Worm (Caenorhabditis elegans) whole organism, young adult: ENCODE measurements around the gene H01G02.1.

Experiments used
- F37B4.10 ChIP-seq: fragments of 200-800 bp; sonication (Bioruptor generic); IDR thresholded peaks from 2 replicates; pipeline ENCODE4 v1.3.6; 2022; ENCODE audit warnings: missing genetic modification characterization, missing compliant biosample characterization
- F49E8.2 ChIP-seq: sonication (generic microtip); optimal IDR thresholded peaks from 3 replicates; lab custom pipeline; 2017; ENCODE audit warnings: missing genetic modification characterization, mild to moderate bottlenecking, missing compliant biosample characterization, antibody characterized with exemption, moderate library complexity; ENCODE audit not compliant: insufficient read depth
- F52B5.7 ChIP-seq: sonication (generic microtip); optimal IDR thresholded peaks from 2 replicates; lab custom pipeline; 2016; ENCODE audit warnings: mild to moderate bottlenecking, missing genetic modification characterization, missing compliant biosample characterization
- F57A8.1 ChIP-seq: fragments of 200-800 bp; sonication (Bioruptor generic); optimal IDR thresholded peaks from 2 replicates; lab custom pipeline; 2018; ENCODE audit warnings: mild to moderate bottlenecking, missing genetic modification characterization, moderate library complexity, missing compliant biosample characterization
- T26A5.8 ChIP-seq: sonication (generic microtip); optimal IDR thresholded peaks from 2 replicates; lab custom pipeline; 2016; ENCODE audit warnings: missing genetic modification characterization, missing compliant biosample characterization
- Y67H2A.10 ChIP-seq: fragments of 200-800 bp; sonication (Bioruptor generic); conservative IDR thresholded peaks from 2 replicates; pipeline ENCODE4 v1.3.6; 2022; ENCODE audit warnings: missing genetic modification reagents, missing genetic modification characterization, missing compliant biosample characterization
- Y79H2A.3 ChIP-seq: fragments of 200-800 bp; sonication (Bioruptor generic); conservative IDR thresholded peaks from 2 replicates; pipeline ENCODE4 v1.3.6; 2022; ENCODE audit warnings: missing genetic modification reagents, missing genetic modification characterization, missing compliant biosample characterization
- Y95B8A.8 ChIP-seq: fragments of 200-800 bp; sonication (Bioruptor generic); IDR thresholded peaks from 2 replicates; pipeline ENCODE4 v1.3.6; 2022; ENCODE audit warnings: missing genetic modification reagents, missing genetic modification characterization, missing compliant biosample characterization
- aptf-2 ChIP-seq: fragments of 200-800 bp; sonication (Bioruptor generic); conservative IDR thresholded peaks from 2 replicates; pipeline ENCODE4 v1.3.6; 2022; ENCODE audit warnings: missing genetic modification reagents, missing genetic modification characterization, missing compliant biosample characterization
- aptf-3 ChIP-seq: fragments of 200-800 bp; sonication (Bioruptor generic); IDR thresholded peaks from 2 replicates; pipeline ENCODE4 v1.3.6; 2022; ENCODE audit warnings: missing genetic modification characterization, missing compliant biosample characterization
- atf-7 ChIP-seq: sonication (generic microtip); optimal IDR thresholded peaks from 2 replicates; lab custom pipeline; 2017; ENCODE audit warnings: mild to moderate bottlenecking, missing genetic modification characterization, missing compliant biosample characterization
- attf-3 ChIP-seq: fragments of 200-800 bp; sonication (Bioruptor generic); conservative IDR thresholded peaks from 2 replicates; pipeline ENCODE4 v1.3.6; 2022; ENCODE audit warnings: missing genetic modification reagents, missing genetic modification characterization, missing compliant biosample characterization
- attf-6 ChIP-seq: fragments of 200-800 bp; sonication (Bioruptor generic); IDR thresholded peaks from 2 replicates; pipeline ENCODE4 v1.3.6; 2022; ENCODE audit warnings: missing genetic modification reagents, missing genetic modification characterization, missing compliant biosample characterization
- ceh-40 ChIP-seq: fragments of 200-800 bp; sonication (Bioruptor generic); IDR thresholded peaks from 2 replicates; pipeline ENCODE4 v1.3.6; 2022; ENCODE audit warnings: missing genetic modification characterization, missing compliant biosample characterization
- ceh-79 ChIP-seq: sonication (generic microtip); optimal IDR thresholded peaks from 2 replicates; lab custom pipeline; 2017; ENCODE audit warnings: mild to moderate bottlenecking, missing genetic modification characterization, missing compliant biosample characterization
- chd-7 ChIP-seq: sonication (generic microtip); optimal IDR thresholded peaks from 2 replicates; lab custom pipeline; 2016; ENCODE audit warnings: mild to moderate bottlenecking, missing genetic modification characterization, moderate library complexity, missing compliant biosample characterization
- efl-1 ChIP-seq: fragments of 150-350 bp; optimal IDR thresholded peaks from 2 replicates; lab custom pipeline; 2014; ENCODE audit warnings: missing biosample characterization, missing genetic modification reagents, missing genetic modification characterization
- egl-44 ChIP-seq: fragments of 200-800 bp; sonication (Bioruptor generic); IDR thresholded peaks from 2 replicates; pipeline ENCODE4 v1.3.6; 2022; ENCODE audit warnings: missing genetic modification reagents, missing genetic modification characterization, missing compliant biosample characterization
- fkh-3 ChIP-seq: sonication (generic microtip); optimal IDR thresholded peaks from 2 replicates; lab custom pipeline; 2016; ENCODE audit warnings: mild to moderate bottlenecking, missing genetic modification characterization, missing compliant biosample characterization
- gei-17 ChIP-seq: fragments of 200-800 bp; sonication (Bioruptor generic); optimal IDR thresholded peaks from 2 replicates; lab custom pipeline; 2018; ENCODE audit warnings: mild to moderate bottlenecking, missing genetic modification characterization, missing compliant biosample characterization
- hlh-12 ChIP-seq: sonication (generic microtip); optimal IDR thresholded peaks from 2 replicates; lab custom pipeline; 2016; ENCODE audit warnings: missing genetic modification characterization, missing compliant biosample characterization
- hlh-26 ChIP-seq: fragments of 200-800 bp; sonication (Bioruptor generic); conservative IDR thresholded peaks from 2 replicates; pipeline ENCODE4 v1.3.6; 2022; ENCODE audit warnings: missing genetic modification reagents, missing genetic modification characterization, missing compliant biosample characterization
- hmg-1.2 ChIP-seq: fragments of 200-800 bp; sonication (Bioruptor generic); IDR thresholded peaks from 2 replicates; pipeline ENCODE4 v1.3.6; 2022; ENCODE audit warnings: missing genetic modification reagents, missing genetic modification characterization, missing compliant biosample characterization
- hmg-20 ChIP-seq: fragments of 200-800 bp; sonication (Bioruptor generic); IDR thresholded peaks from 2 replicates; pipeline ENCODE4 v1.3.6; 2022; ENCODE audit warnings: missing genetic modification reagents, missing genetic modification characterization, missing compliant biosample characterization
- lin-35 ChIP-seq, 3 experiments: fragments of 150-350 bp in 2 of 3; sonication (generic microtip) in 1 of 3; optimal IDR thresholded peaks; 2 replicates each; lab custom pipeline; 2014 to 2018; ENCODE audit warnings: missing biosample characterization in 3 of 3, missing genetic modification characterization in 3 of 3, missing genetic modification reagents in 3 of 3
- lin-40 ChIP-seq: sonication (generic microtip); optimal IDR thresholded peaks from 2 replicates; lab custom pipeline; 2016; ENCODE audit warnings: missing genetic modification characterization, mild to moderate bottlenecking, missing compliant biosample characterization, missing genotype, missing genetic modification reagents
- lsl-1 ChIP-seq: fragments of 200-800 bp; sonication (Bioruptor generic); optimal IDR thresholded peaks from 2 replicates; lab custom pipeline; 2018; ENCODE audit warnings: mild to moderate bottlenecking, missing genetic modification characterization, moderate library complexity, missing compliant biosample characterization
- lsy-27 ChIP-seq: sonication (generic microtip); optimal IDR thresholded peaks from 2 replicates; lab custom pipeline; 2017; ENCODE audit warnings: missing genetic modification characterization, mild to moderate bottlenecking, missing compliant biosample characterization, antibody characterized with exemption, missing genotype, borderline replicate concordance; ENCODE audit not compliant: insufficient read depth
- mcd-1 ChIP-seq: fragments of 200-800 bp; sonication (Bioruptor generic); IDR thresholded peaks from 2 replicates; pipeline ENCODE4 v1.3.6; 2022; ENCODE audit warnings: missing genetic modification reagents, missing genetic modification characterization, missing compliant biosample characterization
- mes-4 ChIP-seq: sonication (generic microtip); optimal IDR thresholded peaks from 2 replicates; lab custom pipeline; 2016; ENCODE audit warnings: missing genotype, missing genetic modification characterization, missing compliant biosample characterization
- nfya-1 ChIP-seq: sonication (generic microtip); optimal IDR thresholded peaks from 2 replicates; lab custom pipeline; 2017; ENCODE audit warnings: antibody characterized with exemption, missing compliant biosample characterization, missing genetic modification characterization, borderline replicate concordance; ENCODE audit not compliant: insufficient read depth
- rec-8 ChIP-seq, 2 experiments: sonication (generic microtip); optimal IDR thresholded peaks; 2 replicates each; lab custom pipeline; 2016; ENCODE audit warnings: mild to moderate bottlenecking in 2 of 2, missing genetic modification characterization in 2 of 2, missing genetic modification reagents in 2 of 2, missing genotype in 2 of 2, missing biosample characterization in 1 of 2, missing compliant biosample characterization in 1 of 2, moderate library complexity in 1 of 2
- sdz-38 ChIP-seq: sonication (generic microtip); optimal IDR thresholded peaks from 2 replicates; lab custom pipeline; 2016; ENCODE audit warnings: missing genotype, missing genetic modification characterization, missing compliant biosample characterization
- snpc-3.4 ChIP-seq: sonication (generic microtip); optimal IDR thresholded peaks from 2 replicates; lab custom pipeline; 2017; ENCODE audit warnings: missing genetic modification characterization, mild to moderate bottlenecking, missing compliant biosample characterization, antibody characterized with exemption, moderate library complexity, missing genotype, missing genetic modification reagents
- snpc-4 ChIP-seq, 5 experiments: fragments of 150-350 bp in 1 of 5; sonication (generic microtip) in 4 of 5; optimal IDR thresholded peaks; 2 replicates each; lab custom pipeline; 2014 to 2018; ENCODE audit warnings: missing genetic modification characterization in 5 of 5, missing biosample characterization in 3 of 5, antibody characterized with exemption in 2 of 5, mild to moderate bottlenecking in 2 of 5, missing compliant biosample characterization in 2 of 5, missing genotype in 2 of 5, moderate library complexity in 2 of 5, missing genetic modification reagents in 1 of 5
- sptf-2 ChIP-seq: fragments of 200-800 bp; sonication (Bioruptor generic); optimal IDR thresholded peaks from 2 replicates; lab custom pipeline; 2018; ENCODE audit warnings: mild to moderate bottlenecking, missing genetic modification characterization, missing compliant biosample characterization
- tbp1 ChIP-seq: fragments of 200-800 bp; sonication (Bioruptor generic); optimal IDR thresholded peaks from 2 replicates; lab custom pipeline; 2018; ENCODE audit warnings: mild to moderate bottlenecking, missing genetic modification characterization, missing compliant biosample characterization
- tlf-1 ChIP-seq: fragments of 200-800 bp; sonication (Bioruptor generic); optimal IDR thresholded peaks from 2 replicates; lab custom pipeline; 2018; ENCODE audit warnings: mild to moderate bottlenecking, missing genetic modification characterization, missing compliant biosample characterization
- unc-130 ChIP-seq: sonication (generic microtip); optimal IDR thresholded peaks from 2 replicates; lab custom pipeline; 2016; ENCODE audit warnings: missing genetic modification reagents, missing genetic modification characterization, missing compliant biosample characterization
- unc-62 ChIP-seq: fragments of 150-350 bp; optimal IDR thresholded peaks from 2 replicates; lab custom pipeline; 2014; ENCODE audit warnings: missing biosample characterization, missing genetic modification reagents, missing genetic modification characterization
- xnd-1 ChIP-seq: sonication (generic microtip); optimal IDR thresholded peaks from 2 replicates; lab custom pipeline; 2016; ENCODE audit warnings: missing genotype, missing genetic modification reagents, missing genetic modification characterization, missing compliant biosample characterization
- ztf-28 ChIP-seq: fragments of 200-800 bp; sonication (Bioruptor generic); IDR thresholded peaks from 2 replicates; pipeline ENCODE4 v1.3.6; 2022; ENCODE audit warnings: missing genetic modification reagents, missing genetic modification characterization, missing compliant biosample characterization
- ztf-3 ChIP-seq: fragments of 200-800 bp; sonication (Bioruptor generic); optimal IDR thresholded peaks from 2 replicates; lab custom pipeline; 2018; ENCODE audit warnings: mild to moderate bottlenecking, missing genetic modification characterization, missing compliant biosample characterization
- ztf-6 ChIP-seq: fragments of 200-800 bp; sonication (Bioruptor generic); IDR thresholded peaks from 2 replicates; pipeline ENCODE4 v1.3.6; 2022; ENCODE audit warnings: missing genetic modification reagents, missing genetic modification characterization, missing compliant biosample characterization

The H01G02.1 gene

ce11 chrIV:11822454-11822853 lies 18.5 kb upstream of the H01G02.1 start (continued):
- TF ChIP-seq hlh-12 (no peak), Y67H2A.10 (no peak; the same call in 1 of the 2 replicates), ztf-28 (GFP tag; lab: Robert Waterston, UW) (no peak; the same call in 1 of the 2 replicates), efl-1 (GFP tag; lab: Kevin White, UChicago) (peak; percentile 96)

ce11 chrIV:11821591-11822361 lies 17.8 kb upstream of the H01G02.1 start, which contains the start of the genes par-5 and M117.3:
par-5 (minus strand) TSS chrIV:11821924.
M117.3 (plus strand) TSS chrIV:11822206.
- TF ChIP-seq hlh-26 (GFP tag; lab: Robert Waterston, UW) (no peak), T26A5.8 (no peak), ztf-6 (GFP tag; lab: Robert Waterston, UW) (no peak), Y95B8A.8 (peak; percentile 55; the same call in 1 of the 2 replicates), chd-7 (tag; lab: Kevin White, UChicago) (peak; percentile 53), rec-8 (tag; optimal IDR thresholded peaks at IDR 0.05; lab: Kevin White, UChicago) (no peak), unc-130 (GFP tag; lab: Kevin White, UChicago) (no peak), xnd-1 (tag; lab: Kevin White, UChicago) (no peak), tlf-1 (GFP tag; lab: Kevin White, UChicago) (peak; percentile 21), fkh-3 (tag; lab: Kevin White, UChicago) (no peak), ceh-40 (GFP tag; lab: Robert Waterston, UW) (no peak), lin-40 (tag; lab: Kevin White, UChicago) (peak; percentile 69), mes-4 (tag; lab: Kevin White, UChicago) (no peak), ztf-3 (GFP tag; lab: Kevin White, UChicago) (peak; percentile 35), tbp1 (peak; percentile 65), sdz-38 (no peak), attf-3 (GFP tag; lab: Robert Waterston, UW) (0 out of 2 replicates have a peak, but pooled peaks have one; percentile 8), egl-44 (GFP tag; lab: Robert Waterston, UW) (peak; percentile 90), snpc-3.4 (no peak), nfya-1 (tag; lab: Kevin White, UChicago) (no peak), F37B4.10 (no peak), mcd-1 (peak; percentile 58), Y79H2A.3 (no peak), F49E8.2 (no peak), aptf-2 (no peak), unc-62 (GFP tag; lab: Kevin White, UChicago) (no peak), gei-17 (no peak), hmg-1.2 (GFP tag; lab: Robert Waterston, UW) (peak; percentile 62; the same call in 1 of the 2 replicates), lin-35 (GFP tag; optimal IDR thresholded peaks at IDR 0.05; lab: Kevin White, UChicago) (peak in 1 of 3 experiments; percentile 73), F52B5.7 (peak; percentile 26), lsl-1 (GFP tag; lab: Kevin White, UChicago) (no peak), snpc-4 (GFP tag; optimal IDR thresholded peaks at IDR 0.05; lab: Kevin White, UChicago) (no peak), snpc-4 (tag; optimal IDR thresholded peaks at IDR 0.05; lab: Kevin White, UChicago) (peak in 3 of 4 experiments; percentile 5 to 18 (median 15)), atf-7 (peak; percentile 69), F57A8.1 (GFP tag; lab: Kevin White, UChicago) (no peak), sptf-2 (GFP tag; lab: Kevin White, UChicago) (no peak), hmg-20 (GFP tag; lab: Robert Waterston, UW) (no peak), lsy-27 (tag; lab: Kevin White, UChicago) (no peak), aptf-3 (no peak), ceh-79 (no peak), attf-6 (peak; percentile 33; the same call in 1 of the 2 replicates)
